Worm (Caenorhabditis elegans) whole organism, early embryonic: Measurements from ENCODE around the gene Y7A5A.10.

ENCODE experiments used
- B0310.2 ChIP-seq: sonication (generic microtip); optimal IDR thresholded peaks from 2 replicates; lab custom pipeline; 2016; ENCODE audit warnings: mild to moderate bottlenecking, missing genetic modification characterization, missing compliant biosample characterization
- F13C5.2 ChIP-seq: sonication (generic microtip); optimal IDR thresholded peaks from 2 replicates; lab custom pipeline; 2017; ENCODE audit warnings: mild to moderate bottlenecking, missing genetic modification characterization, inconsistent platforms, missing compliant biosample characterization
- aly-1 ChIP-seq: sonication (generic microtip); optimal IDR thresholded peaks from 2 replicates; lab custom pipeline; 2016; ENCODE audit warnings: missing genetic modification characterization, missing compliant biosample characterization
- ama-1 ChIP-seq: fragments of 150-350 bp; optimal IDR thresholded peaks from 2 replicates; lab custom pipeline; 2014
- ceh-13 ChIP-seq: fragments of 200-800 bp; sonication (Bioruptor generic); optimal IDR thresholded peaks from 2 replicates; lab custom pipeline; 2018; ENCODE audit warnings: mild to moderate bottlenecking, missing genetic modification characterization, missing compliant biosample characterization
- ceh-36 ChIP-seq: sonication (generic microtip); optimal IDR thresholded peaks from 2 replicates; lab custom pipeline; 2016; ENCODE audit warnings: missing genetic modification characterization, inconsistent platforms, missing compliant biosample characterization
- ets-7 ChIP-seq: sonication (generic microtip); optimal IDR thresholded peaks from 2 replicates; lab custom pipeline; 2016; ENCODE audit warnings: missing genotype, missing genetic modification characterization, missing compliant biosample characterization
- flt-1 ChIP-seq: fragments of 200-800 bp; sonication (Bioruptor generic); IDR thresholded peaks from 2 replicates; pipeline ENCODE4 v1.3.6; 2022; ENCODE audit warnings: missing genetic modification characterization, missing compliant biosample characterization
- hmbx-1 ChIP-seq: sonication (generic microtip); optimal IDR thresholded peaks from 2 replicates; lab custom pipeline; 2016; ENCODE audit warnings: mild to moderate bottlenecking, missing genetic modification characterization, missing compliant biosample characterization
- hmg-4 ChIP-seq: fragments of 200-800 bp; sonication (Bioruptor generic); optimal IDR thresholded peaks from 2 replicates; lab custom pipeline; 2018; ENCODE audit warnings: mild to moderate bottlenecking, missing genetic modification characterization, missing compliant biosample characterization
- hnd-1 ChIP-seq: sonication (generic microtip); optimal IDR thresholded peaks from 2 replicates; lab custom pipeline; 2016; ENCODE audit warnings: missing genetic modification characterization, missing compliant biosample characterization
- pes-1 ChIP-seq: fragments of 200-800 bp; sonication (Bioruptor generic); IDR thresholded peaks from 2 replicates; pipeline ENCODE4 v1.3.6; 2022; ENCODE audit warnings: missing genetic modification reagents, missing genetic modification characterization, missing compliant biosample characterization
- scrt-1 ChIP-seq: fragments of 200-800 bp; sonication (Bioruptor generic); IDR thresholded peaks from 2 replicates; pipeline ENCODE4 v1.3.6; 2022; ENCODE audit warnings: missing genetic modification characterization, missing compliant biosample characterization
- sea-1 ChIP-seq: fragments of 200-800 bp; sonication (Bioruptor generic); conservative IDR thresholded peaks from 2 replicates; pipeline ENCODE4 v1.3.6; 2022; ENCODE audit warnings: missing genetic modification characterization, missing compliant biosample characterization
- tbx-11 ChIP-seq: fragments of 200-800 bp; sonication (Bioruptor generic); IDR thresholded peaks from 2 replicates; pipeline ENCODE4 v1.3.6; 2022; ENCODE audit warnings: missing genetic modification characterization, missing compliant biosample characterization
- tbx-37 ChIP-seq: fragments of 200-800 bp; sonication (Bioruptor generic); conservative IDR thresholded peaks from 2 replicates; pipeline ENCODE4 v1.3.6; 2022; ENCODE audit warnings: missing genetic modification reagents, missing genetic modification characterization, missing compliant biosample characterization
- tra-4 ChIP-seq: sonication (generic microtip); optimal IDR thresholded peaks from 2 replicates; lab custom pipeline; 2017; ENCODE audit warnings: missing genetic modification characterization, missing compliant biosample characterization

Y7A5A.10 gene

ce11 chrX:15826866-15827265 lies 32.0 kb upstream of the Y7A5A.10 start, which contains the start of gene Y7A5A.9:
Gene Y7A5A.9 (plus strand): TSS chrX:15827166.
- TF ChIP-seq scrt-1 = no peak
- TF ChIP-seq ets-7 = no peak
- no peak for TF ChIP-seq sea-1 (GFP tag; lab: Robert Waterston, UW)
- TF ChIP-seq tra-4 (tag; lab: Kevin White, UChicago) = no peak
- no peak for TF ChIP-seq tbx-11 (GFP tag; lab: Robert Waterston, UW)
- TF ChIP-seq flt-1 (GFP tag; lab: Robert Waterston, UW) = no peak
- TF ChIP-seq tbx-37 (GFP tag; lab: Robert Waterston, UW) = no peak
- TF ChIP-seq ceh-13 = no peak
- no peak for TF ChIP-seq aly-1
- no peak for TF ChIP-seq ama-1 (lab: Kevin White, UChicago)
- no peak for TF ChIP-seq pes-1 (GFP tag; lab: Robert Waterston, UW)
- no peak for TF ChIP-seq hmg-4 (GFP tag; lab: Kevin White, UChicago)
- no peak for TF ChIP-seq B0310.2
- no peak for TF ChIP-seq F13C5.2 (tag; lab: Kevin White, UChicago)
- no peak for TF ChIP-seq hmbx-1 (tag; lab: Kevin White, UChicago)
- TF ChIP-seq ceh-36 (tag; lab: Kevin White, UChicago) = no peak
- no peak for TF ChIP-seq hnd-1 (tag; lab: Kevin White, UChicago)

- TF ChIP-seq scrt-1 (no peak), pes-1 (GFP tag; lab: Robert Waterston, UW) (no peak), ceh-13 (no peak), tra-4 (tag; lab: Kevin White, UChicago) (no peak)
Observed at ce11 chrX:15822197-15822596, 27.3 kb upstream of the Y7A5A.10 start, which contains the start of gene Y7A5A.8. Gene Y7A5A.8 (plus strand): TSS chrX:15822497.

- TF ChIP-seq sea-1 (GFP tag; lab: Robert Waterston, UW) (no peak), B0310.2 (no peak), aly-1 (no peak), tbx-11 (GFP tag; lab: Robert Waterston, UW) (no peak), hmbx-1 (tag; lab: Kevin White, UChicago) (no peak), tra-4 (tag; lab: Kevin White, UChicago) (no peak), hnd-1 (tag; lab: Kevin White, UChicago) (no peak), ets-7 (no peak), ceh-13 (no peak), hmg-4 (GFP tag; lab: Kevin White, UChicago) (no peak), scrt-1 (no peak)
Observed at ce11 chrX:15814548-15814947, 19.7 kb upstream of the Y7A5A.10 start.

ce11 chrX:15811341-15811740 lies 16.5 kb upstream of the Y7A5A.10 start:
- TF ChIP-seq tra-4 (tag; lab: Kevin White, UChicago) (no peak), ets-7 (no peak), pes-1 (GFP tag; lab: Robert Waterston, UW) (no peak), ama-1 (lab: Kevin White, UChicago) (no peak), tbx-11 (GFP tag; lab: Robert Waterston, UW) (no peak), sea-1 (GFP tag; lab: Robert Waterston, UW) (no peak), hmbx-1 (tag; lab: Kevin White, UChicago) (no peak), hmg-4 (GFP tag; lab: Kevin White, UChicago) (no peak)

ce11 chrX:15804072-15804471 lies 9.2 kb upstream of the Y7A5A.10 start, which contains the start of gene Y7A5A.7:
Gene Y7A5A.7 (minus strand): TSS chrX:15804172.
- TF ChIP-seq pes-1 (GFP tag; lab: Robert Waterston, UW) (no peak), tbx-11 (GFP tag; lab: Robert Waterston, UW) (no peak), hnd-1 (tag; lab: Kevin White, UChicago) (no peak), tbx-37 (GFP tag; lab: Robert Waterston, UW) (no peak), scrt-1 (no peak), F13C5.2 (tag; lab: Kevin White, UChicago) (no peak), ceh-13 (no peak), tra-4 (tag; lab: Kevin White, UChicago) (no peak), sea-1 (GFP tag; lab: Robert Waterston, UW) (no peak), hmbx-1 (tag; lab: Kevin White, UChicago) (no peak), ets-7 (no peak), aly-1 (no peak), ceh-36 (tag; lab: Kevin White, UChicago) (no peak), ama-1 (lab: Kevin White, UChicago) (no peak), hmg-4 (GFP tag; lab: Kevin White, UChicago) (no peak), B0310.2 (no peak), flt-1 (GFP tag; lab: Robert Waterston, UW) (no peak)

ce11 chrX:15801827-15802226 lies 7.0 kb upstream of the Y7A5A.10 start:
- TF ChIP-seq pes-1 (GFP tag; lab: Robert Waterston, UW) (no peak), F13C5.2 (tag; lab: Kevin White, UChicago) (no peak), ama-1 (lab: Kevin White, UChicago) (no peak), hmg-4 (GFP tag; lab: Kevin White, UChicago) (no peak), sea-1 (GFP tag; lab: Robert Waterston, UW) (no peak), aly-1 (no peak), hnd-1 (tag; lab: Kevin White, UChicago) (no peak), tbx-11 (GFP tag; lab: Robert Waterston, UW) (no peak), ceh-36 (tag; lab: Kevin White, UChicago) (no peak), tbx-37 (GFP tag; lab: Robert Waterston, UW) (no peak), flt-1 (GFP tag; lab: Robert Waterston, UW) (no peak), hmbx-1 (tag; lab: Kevin White, UChicago) (no peak), scrt-1 (no peak), ceh-13 (no peak)

ce11 chrX:15799595-15799994 lies 4.7 kb upstream of the Y7A5A.10 start, which contains the start of gene Y7A5A.6:
Gene Y7A5A.6 (minus strand): TSS chrX:15799695.
- TF ChIP-seq ets-7 = no peak
- TF ChIP-seq pes-1 (GFP tag; lab: Robert Waterston, UW) = no peak
- no peak for TF ChIP-seq hnd-1 (tag; lab: Kevin White, UChicago)
- no peak for TF ChIP-seq hmg-4 (GFP tag; lab: Kevin White, UChicago)
- TF ChIP-seq aly-1 = no peak
- TF ChIP-seq F13C5.2 (tag; lab: Kevin White, UChicago) = no peak
- TF ChIP-seq ceh-36 (tag; lab: Kevin White, UChicago) = no peak
- no peak for TF ChIP-seq hmbx-1 (tag; lab: Kevin White, UChicago)
- no peak for TF ChIP-seq ama-1 (lab: Kevin White, UChicago)
- no peak for TF ChIP-seq scrt-1
- TF ChIP-seq B0310.2 = no peak
- TF ChIP-seq tbx-11 (GFP tag; lab: Robert Waterston, UW) = no peak
- TF ChIP-seq tra-4 (tag; lab: Kevin White, UChicago) = no peak
- no peak for TF ChIP-seq ceh-13
